Fruit fly (Drosophila melanogaster): ENCODE data around the gene r-l.

DNA sequence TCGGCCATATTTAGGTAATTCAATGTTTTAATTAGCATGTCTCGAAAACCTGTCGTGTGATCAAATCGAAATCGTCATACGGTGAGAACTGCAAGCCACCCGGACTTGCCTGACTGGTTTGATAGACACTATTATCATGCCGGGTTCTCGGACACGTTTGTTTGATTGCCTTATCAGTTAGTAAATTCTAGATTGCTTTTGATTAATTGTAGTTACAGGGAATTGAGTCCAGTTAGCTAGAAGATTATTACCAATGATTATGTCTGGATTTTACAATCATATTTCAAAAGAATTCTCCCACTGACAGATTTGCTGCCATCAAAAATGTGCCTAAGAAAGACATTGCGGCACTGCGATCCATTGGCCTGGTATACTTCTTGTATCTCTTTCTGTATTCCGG lies 36.6 kb upstream of the r-l start:
- TF ChIP-seq CG6854 (GFP tag; optimal IDR thresholded peaks at IDR 0.05) (no peak), CG32006 (GFP tag; optimal IDR thresholded peaks at IDR 0.05) (no peak), Met (GFP tag; optimal IDR thresholded peaks at IDR 0.05) (no peak), CG16779 (tag; optimal IDR thresholded peaks at IDR 0.05) (no peak), Sox102F (GFP tag; optimal IDR thresholded peaks at IDR 0.05) (no peak), CG3919 (GFP tag; optimal IDR thresholded peaks at IDR 0.05) (no peak), OdsH (GFP tag; optimal IDR thresholded peaks at IDR 0.05) (no peak)

All from whole organism, prepupa.